Worm (Caenorhabditis elegans): ENCODE data around the gene C29A12.22.

C29A12.22 gene

DNA sequence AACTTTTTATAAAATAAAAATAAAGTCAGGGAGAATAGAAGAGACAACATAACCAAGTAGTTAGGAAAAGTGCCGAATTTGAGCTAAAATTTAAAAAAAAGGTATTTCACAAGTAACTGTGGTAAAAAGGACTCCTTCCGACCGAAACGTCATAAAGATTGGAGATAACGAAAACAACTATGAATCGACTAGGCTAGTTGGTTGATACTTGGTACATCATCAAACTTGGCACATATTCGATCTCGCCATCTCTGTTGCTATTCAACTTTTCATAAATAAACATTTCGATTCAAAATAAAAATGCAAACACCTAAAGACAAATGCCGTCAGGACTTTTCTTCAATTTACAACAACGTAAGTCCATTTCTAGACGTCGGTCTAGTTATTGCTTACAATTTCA lies at the start of gene C29A12.22:
TSS of gene C29A12.22 (plus strand) at position 301 of the 400 bp plus-strand sequence.
- no peak for TF ChIP-seq nfya-1 (tag; optimal IDR thresholded peaks at IDR 0.05; ENCODE audit: insufficient read depth)

DNA sequence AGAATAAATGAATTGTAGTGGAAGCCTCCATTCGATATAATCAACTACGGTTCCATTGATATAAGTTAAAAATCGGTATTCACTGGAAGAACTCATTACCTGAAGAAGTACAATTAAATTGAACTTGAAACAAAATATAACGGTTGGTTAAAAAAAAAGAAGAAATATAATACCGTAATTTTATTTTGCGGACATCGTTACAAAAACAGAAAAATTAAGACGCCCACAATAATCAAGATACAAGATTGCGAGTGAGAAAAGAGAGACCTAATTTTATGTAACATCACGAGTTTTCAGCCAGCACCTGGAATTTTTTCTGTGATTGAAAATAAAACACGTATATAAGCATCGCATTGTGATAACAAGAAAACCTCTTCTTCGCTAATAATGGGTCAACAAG lies 49.2 kb upstream of the C29A12.22 start, which contains the start of gene sre-6:
TSS of gene sre-6 (minus strand) at position 101 of the 400 bp plus-strand sequence.
- no peak for TF ChIP-seq tbx-2 (tag; optimal IDR thresholded peaks at IDR 0.05)
- TF ChIP-seq lsy-12 (tag; optimal IDR thresholded peaks at IDR 0.05), result no peak
- TF ChIP-seq egl-5 (tag; optimal IDR thresholded peaks at IDR 0.05), result no peak
- no peak for TF ChIP-seq mml-1 (tag; optimal IDR thresholded peaks at IDR 0.05)
- no peak for TF ChIP-seq elt-2 (tag; optimal IDR thresholded peaks at IDR 0.05)
- no peak for TF ChIP-seq nhr-23 (tag; optimal IDR thresholded peaks at IDR 0.05)
- no peak for TF ChIP-seq ceh-82 (tag; optimal IDR thresholded peaks at IDR 0.05)
- no peak for TF ChIP-seq nfya-1 (tag; optimal IDR thresholded peaks at IDR 0.05; ENCODE audit: insufficient read depth)
- no peak for TF ChIP-seq unc-39 (tag; optimal IDR thresholded peaks at IDR 0.05)
- TF ChIP-seq ztf-11 (tag; optimal IDR thresholded peaks at IDR 0.05), result no peak
- TF ChIP-seq nhr-76 (tag; optimal IDR thresholded peaks at IDR 0.05), result no peak
- TF ChIP-seq pha-4 (tag; optimal IDR thresholded peaks at IDR 0.05), result no peak
- TF ChIP-seq ama-1 (optimal IDR thresholded peaks at IDR 0.05), result no peak

DNA sequence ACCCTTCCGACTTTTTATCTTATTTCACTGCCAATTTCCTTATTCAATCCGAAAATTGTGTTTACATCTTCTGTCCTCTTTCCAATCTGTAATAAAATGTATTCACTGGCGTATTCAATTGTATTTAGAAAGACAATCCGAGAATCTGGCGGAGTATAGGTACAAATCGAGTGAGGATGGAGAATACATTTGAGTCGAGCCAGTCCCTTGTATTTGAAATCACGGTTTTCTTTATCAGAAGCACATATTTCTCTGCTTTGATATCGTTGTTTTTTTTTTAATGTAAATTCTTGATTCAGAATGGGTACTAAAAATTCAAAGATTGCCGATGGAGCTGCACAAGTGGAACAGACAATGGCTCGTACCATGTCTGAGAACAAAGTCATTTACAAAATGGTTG lies 47.8 kb upstream of the C29A12.22 start, which contains the start of gene ocr-1:
TSS of gene ocr-1 (plus strand) at position 301 of the 400 bp plus-strand sequence.
- no peak for TF ChIP-seq sea-2 (GFP tag; optimal IDR thresholded peaks at IDR 0.05)
- no peak for TF ChIP-seq fkh-2 (tag; optimal IDR thresholded peaks at IDR 0.05)

ce11 chrV:10768892-10769291 lies 43.0 kb upstream of the C29A12.22 start:
- TF ChIP-seq elt-2 (tag; optimal IDR thresholded peaks at IDR 0.05) (no peak), unc-62 (GFP tag; optimal IDR thresholded peaks at IDR 0.05) (no peak), nhr-67 (tag; optimal IDR thresholded peaks at IDR 0.05) (no peak), nhr-12 (tag; optimal IDR thresholded peaks at IDR 0.05) (no peak), zag-1 (tag; optimal IDR thresholded peaks at IDR 0.05) (no peak), elt-3 (tag; optimal IDR thresholded peaks at IDR 0.05) (no peak), nhr-43 (tag; optimal IDR thresholded peaks at IDR 0.05; ENCODE audit: poor library complexity, severe bottlenecking) (no peak), egl-27 (tag; optimal IDR thresholded peaks at IDR 0.05) (no peak), R02D3.7 (tag; optimal IDR thresholded peaks at IDR 0.05) (no peak), elt-1 (tag; optimal IDR thresholded peaks at IDR 0.05) (no peak), aly-2 (tag; optimal IDR thresholded peaks at IDR 0.05) (no peak), egl-5 (tag; optimal IDR thresholded peaks at IDR 0.05) (no peak), hmg-11 (tag; optimal IDR thresholded peaks at IDR 0.05) (no peak), ztf-11 (tag; optimal IDR thresholded peaks at IDR 0.05) (no peak), nhr-77 (tag; optimal IDR thresholded peaks at IDR 0.05) (no peak), fos-1 (tag; optimal IDR thresholded peaks at IDR 0.05) (no peak)

- TF ChIP-seq R02D3.7 (tag; optimal IDR thresholded peaks at IDR 0.05) (no peak), ceh-9 (tag; optimal IDR thresholded peaks at IDR 0.05) (no peak), unc-39 (tag; optimal IDR thresholded peaks at IDR 0.05) (no peak), pqm-1 (tag; optimal IDR thresholded peaks at IDR 0.05) (peak; percentile 1), jun-1 (tag; optimal IDR thresholded peaks at IDR 0.05) (no peak), pha-4 (tag; optimal IDR thresholded peaks at IDR 0.05) (peak; percentile 47), mml-1 (tag; optimal IDR thresholded peaks at IDR 0.05) (no peak), ceh-16 (tag; optimal IDR thresholded peaks at IDR 0.05) (no peak), skn-1 (tag; optimal IDR thresholded peaks at IDR 0.05) (peak; percentile 83), snpc-4 (tag; optimal IDR thresholded peaks at IDR 0.05) (peak; percentile 49), nhr-23 (tag; optimal IDR thresholded peaks at IDR 0.05) (no peak), fos-1 (tag; optimal IDR thresholded peaks at IDR 0.05) (no peak), lin-15B (tag; optimal IDR thresholded peaks at IDR 0.05) (peak; percentile 20), elt-2 (tag; optimal IDR thresholded peaks at IDR 0.05) (peak; percentile 19), lin-39 (tag; optimal IDR thresholded peaks at IDR 0.05) (peak; percentile 37), elt-3 (tag; optimal IDR thresholded peaks at IDR 0.05) (no peak), egl-5 (tag; optimal IDR thresholded peaks at IDR 0.05) (peak; percentile 71), aly-2 (tag; optimal IDR thresholded peaks at IDR 0.05) (no peak), unc-62 (GFP tag; optimal IDR thresholded peaks at IDR 0.05) (no peak)
Measured at ce11 chrV:10770026-10770425, 41.8 kb upstream of the C29A12.22 start, which contains the start of the genes D1054.1 and pas-2. Gene D1054.1, minus strand, starts transcription at chrV:10770217. Gene pas-2, plus strand, starts transcription at chrV:10770368.

Measured in whole organism, L3 larva.